Fruit fly (Drosophila melanogaster) Kc167 (cell line): ENCODE data around the gene PIP82.

Source experiments
- Myc ChIP-seq: fragments of >200 bp; optimal IDR thresholded peaks from 2 replicates; lab custom pipeline; 2017; ENCODE audit warnings: missing external identifiers
- h ChIP-seq: fragments of >200 bp; optimal IDR thresholded peaks from 3 replicates; lab custom pipeline; 2018; ENCODE audit warnings: missing external identifiers
- insv ChIP-seq: fragments of >200 bp; optimal IDR thresholded peaks from 3 replicates; lab custom pipeline; 2018; ENCODE audit warnings: missing external identifiers
- psq ChIP-seq: fragments of >200 bp; optimal IDR thresholded peaks from 2 replicates; lab custom pipeline; 2017; ENCODE audit warnings: missing external identifiers

- TF ChIP-seq h (lab: Kevin White, UChicago): no peak
- TF ChIP-seq psq: no peak
- no peak for TF ChIP-seq Myc
- TF ChIP-seq insv (lab: Kevin White, UChicago): no peak
These were observed 43.6 kb upstream of the PIP82 start, which contains the start of gene spirit for dm6 chrX:8572939-8573594.
